Worm (Caenorhabditis elegans) whole organism, early embryonic: ENCODE measurements around the gene Y38F1A.4.

Experiments
- B0310.2 ChIP-seq: sonication (generic microtip); optimal IDR thresholded peaks from 2 replicates; lab custom pipeline; 2016; ENCODE audit warnings: mild to moderate bottlenecking, missing genetic modification characterization, missing compliant biosample characterization
- F13C5.2 ChIP-seq: sonication (generic microtip); optimal IDR thresholded peaks from 2 replicates; lab custom pipeline; 2017; ENCODE audit warnings: mild to moderate bottlenecking, missing genetic modification characterization, inconsistent platforms, missing compliant biosample characterization
- ama-1 ChIP-seq: fragments of 150-350 bp; optimal IDR thresholded peaks from 2 replicates; lab custom pipeline; 2014
- ceh-13 ChIP-seq: fragments of 200-800 bp; sonication (Bioruptor generic); optimal IDR thresholded peaks from 2 replicates; lab custom pipeline; 2018; ENCODE audit warnings: mild to moderate bottlenecking, missing genetic modification characterization, missing compliant biosample characterization
- ceh-36 ChIP-seq: sonication (generic microtip); optimal IDR thresholded peaks from 2 replicates; lab custom pipeline; 2016; ENCODE audit warnings: missing genetic modification characterization, inconsistent platforms, missing compliant biosample characterization
- ets-7 ChIP-seq: sonication (generic microtip); optimal IDR thresholded peaks from 2 replicates; lab custom pipeline; 2016; ENCODE audit warnings: missing genotype, missing genetic modification characterization, missing compliant biosample characterization
- flt-1 ChIP-seq: fragments of 200-800 bp; sonication (Bioruptor generic); IDR thresholded peaks from 2 replicates; pipeline ENCODE4 v1.3.6; 2022; ENCODE audit warnings: missing genetic modification characterization, missing compliant biosample characterization
- hmbx-1 ChIP-seq: sonication (generic microtip); optimal IDR thresholded peaks from 2 replicates; lab custom pipeline; 2016; ENCODE audit warnings: mild to moderate bottlenecking, missing genetic modification characterization, missing compliant biosample characterization
- hmg-4 ChIP-seq: fragments of 200-800 bp; sonication (Bioruptor generic); optimal IDR thresholded peaks from 2 replicates; lab custom pipeline; 2018; ENCODE audit warnings: mild to moderate bottlenecking, missing genetic modification characterization, missing compliant biosample characterization
- hnd-1 ChIP-seq: sonication (generic microtip); optimal IDR thresholded peaks from 2 replicates; lab custom pipeline; 2016; ENCODE audit warnings: missing genetic modification characterization, missing compliant biosample characterization
- pes-1 ChIP-seq: fragments of 200-800 bp; sonication (Bioruptor generic); IDR thresholded peaks from 2 replicates; pipeline ENCODE4 v1.3.6; 2022; ENCODE audit warnings: missing genetic modification reagents, missing genetic modification characterization, missing compliant biosample characterization
- scrt-1 ChIP-seq: fragments of 200-800 bp; sonication (Bioruptor generic); IDR thresholded peaks from 2 replicates; pipeline ENCODE4 v1.3.6; 2022; ENCODE audit warnings: missing genetic modification characterization, missing compliant biosample characterization
- sea-1 ChIP-seq: fragments of 200-800 bp; sonication (Bioruptor generic); conservative IDR thresholded peaks from 2 replicates; pipeline ENCODE4 v1.3.6; 2022; ENCODE audit warnings: missing genetic modification characterization, missing compliant biosample characterization
- tbx-37 ChIP-seq: fragments of 200-800 bp; sonication (Bioruptor generic); conservative IDR thresholded peaks from 2 replicates; pipeline ENCODE4 v1.3.6; 2022; ENCODE audit warnings: missing genetic modification reagents, missing genetic modification characterization, missing compliant biosample characterization

DNA sequence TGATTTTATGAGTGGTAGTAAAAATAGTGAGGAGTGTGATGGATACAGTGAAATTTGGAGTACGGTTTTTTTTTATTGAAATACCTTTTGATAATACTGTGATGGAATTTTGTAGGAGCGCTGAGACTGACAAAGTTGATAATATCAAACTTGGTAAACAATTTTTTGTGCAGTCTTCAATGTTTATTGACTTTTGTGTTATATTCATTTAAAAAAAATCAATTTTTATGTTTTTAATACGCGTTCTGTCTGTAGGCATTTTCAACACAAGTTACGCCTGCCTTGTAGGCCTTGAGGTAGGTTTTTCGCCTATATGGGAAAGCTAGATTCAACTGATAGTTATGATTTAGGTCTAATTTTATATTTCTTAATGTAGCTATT, 35.3 kb upstream of the Y38F1A.4 start:
- TF ChIP-seq flt-1 (GFP tag; lab: Robert Waterston, UW) (no peak), ets-7 (no peak), ama-1 (lab: Kevin White, UChicago) (no peak), sea-1 (GFP tag; lab: Robert Waterston, UW) (no peak), hmg-4 (GFP tag; lab: Kevin White, UChicago) (no peak), ceh-13 (no peak), pes-1 (GFP tag; lab: Robert Waterston, UW) (no peak), hnd-1 (tag; lab: Kevin White, UChicago) (no peak), F13C5.2 (no peak), scrt-1 (GFP tag; lab: Robert Waterston, UW) (no peak), tbx-37 (GFP tag; lab: Robert Waterston, UW) (no peak), B0310.2 (tag; lab: Kevin White, UChicago) (no peak), hmbx-1 (tag; lab: Kevin White, UChicago) (no peak), ceh-36 (tag; lab: Kevin White, UChicago) (no peak)
